Fruit fly (Drosophila melanogaster): ENCODE measurements around the gene B52.

The B52 gene

DNA sequence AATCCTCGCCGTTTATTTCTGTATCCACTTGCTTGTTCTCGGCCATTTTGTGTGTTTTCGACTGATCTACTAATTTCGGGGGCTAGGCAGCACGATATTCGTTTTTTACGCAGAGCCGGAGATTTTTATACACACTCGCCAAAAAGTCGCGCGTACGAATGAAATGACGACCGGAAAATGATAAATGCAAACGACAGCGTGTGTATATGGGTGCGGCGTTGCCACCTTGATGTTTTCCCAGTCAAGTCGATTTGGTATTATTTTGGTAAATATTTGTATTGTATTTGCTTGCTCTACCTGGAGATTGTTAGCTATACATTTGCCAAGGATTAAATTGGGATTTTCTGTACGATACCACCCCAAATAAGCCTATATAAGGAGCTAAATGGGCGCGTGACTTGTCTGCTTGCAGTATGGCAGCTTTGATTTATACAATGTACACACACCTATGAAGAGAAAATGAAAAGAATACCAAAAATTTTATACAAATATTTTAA, 15.2 kb upstream of the B52 start, which contains the start of gene sqd (continued):
- TF ChIP-seq CG14050 (GFP tag; IDR thresholded peaks at IDR 0.05) = no peak; the same call in 2 of the 3 replicates
- peak; percentile 8 for TF ChIP-seq HLHmδ (GFP tag; optimal IDR thresholded peaks at IDR 0.05)
- TF ChIP-seq Atf3 (GFP tag; optimal IDR thresholded peaks at IDR 0.05) = no peak
- peak; percentile 78 for TF ChIP-seq phol (tag; optimal IDR thresholded peaks at IDR 0.05)
- no peak for TF ChIP-seq CG10979 (tag; optimal IDR thresholded peaks at IDR 0.05)
- TF ChIP-seq CG8924 (tag; optimal IDR thresholded peaks at IDR 0.05) = peak; percentile 36
- peak; percentile 43 for TF ChIP-seq CG17385 (GFP tag; optimal IDR thresholded peaks at IDR 0.05)
- TF ChIP-seq al (GFP tag; IDR thresholded peaks at IDR 0.05) = 0 out of 2 replicates have a peak, but pooled peaks have one; percentile 20
- TF ChIP-seq CG14965 (GFP tag; optimal IDR thresholded peaks at IDR 0.05; ENCODE audit: borderline replicate concordance) = no peak
- no peak for TF ChIP-seq jing (GFP tag; optimal IDR thresholded peaks at IDR 0.05)
- TF ChIP-seq Adf1 (GFP tag; IDR thresholded peaks at IDR 0.05) = no peak
- TF ChIP-seq Dp (GFP tag; optimal IDR thresholded peaks at IDR 0.05) = peak; percentile 3
- no peak for TF ChIP-seq abd-A (tag; optimal IDR thresholded peaks at IDR 0.05)
- peak; percentile 52 for TF ChIP-seq CG32532 (GFP tag; IDR thresholded peaks at IDR 0.05)
- no peak for TF ChIP-seq Hmx (GFP tag; optimal IDR thresholded peaks at IDR 0.05)
- no peak for TF ChIP-seq Nf-YC (tag; optimal IDR thresholded peaks at IDR 0.05)
- peak; percentile 56; the same call in 1 of the 2 replicates for TF ChIP-seq CG14441 (GFP tag; IDR thresholded peaks at IDR 0.05)
- no peak for TF ChIP-seq Dek (tag; optimal IDR thresholded peaks at IDR 0.05)
- TF ChIP-seq Ravus (GFP tag; IDR thresholded peaks at IDR 0.05) = no peak
- no peak for TF ChIP-seq Dip2 (GFP tag; IDR thresholded peaks at IDR 0.05)
- no peak for TF ChIP-seq Hr39 (optimal IDR thresholded peaks at IDR 0.05)
- TF ChIP-seq CG18599 (GFP tag; optimal IDR thresholded peaks at IDR 0.05) = peak; percentile 62
- TF ChIP-seq CG10267 (tag; optimal IDR thresholded peaks at IDR 0.05) = peak; percentile 29
- TF ChIP-seq chm (GFP tag; IDR thresholded peaks at IDR 0.05) = no peak
- TF ChIP-seq CG2875 (GFP tag; optimal IDR thresholded peaks at IDR 0.05) = no peak
- TF ChIP-seq az2 (GFP tag; optimal IDR thresholded peaks at IDR 0.05) = peak; percentile 9
- TF ChIP-seq HLH3B (GFP tag; IDR thresholded peaks at IDR 0.05) = peak; percentile 13; the same call in 1 of the 2 replicates
- TF ChIP-seq CG33557 (GFP tag; optimal IDR thresholded peaks at IDR 0.05) = no peak

DNA sequence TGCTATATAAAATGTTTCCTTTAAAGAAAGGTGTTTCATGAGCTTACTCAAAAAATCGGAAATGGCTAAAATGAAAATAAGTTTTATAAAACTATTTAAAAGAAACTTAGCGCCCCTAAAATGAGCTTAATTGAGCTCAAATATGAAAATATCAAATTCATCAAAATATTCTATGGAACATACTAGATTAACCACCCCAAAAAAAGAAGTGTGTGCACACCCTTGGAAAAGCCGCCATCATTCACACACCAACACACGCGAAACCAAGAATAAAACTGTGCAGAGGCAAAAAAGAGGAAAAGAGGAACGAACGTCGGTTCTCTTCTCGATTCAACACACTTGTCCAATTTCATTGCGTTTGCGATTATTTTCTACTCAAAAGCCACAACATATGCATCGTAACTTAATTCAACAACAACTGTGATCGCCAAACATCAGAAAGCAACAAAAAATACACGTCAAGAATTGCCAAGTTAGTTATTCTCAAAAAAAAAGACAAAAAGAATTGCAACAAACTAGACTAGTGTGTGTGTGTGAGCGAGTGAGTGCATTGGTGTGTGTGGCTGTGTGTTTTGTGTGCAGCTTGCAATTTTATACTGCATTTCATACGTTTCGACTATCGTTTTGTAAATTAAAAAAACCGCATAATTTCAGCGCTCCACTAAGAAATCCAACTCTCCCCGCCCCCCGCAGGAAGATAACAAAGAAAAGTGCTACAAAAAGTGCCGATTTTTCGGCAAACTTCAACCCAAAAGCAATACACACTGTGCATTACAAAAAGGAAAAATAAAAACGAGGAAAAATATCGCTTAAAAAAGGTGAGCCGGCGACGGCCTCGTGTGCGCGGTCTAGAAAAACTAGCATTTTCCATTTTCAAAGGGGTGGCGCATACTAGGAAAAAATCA, 14.1 kb upstream of the B52 start, which contains the start of gene rin:
rin (plus strand) TSS at position 276 of the 905 bp plus-strand sequence.
- TF ChIP-seq sens (GFP tag) (peak; percentile 62), Ets97D (GFP tag; optimal IDR thresholded peaks at IDR 0.05) (peak; percentile 29), CG17328 (GFP tag; IDR thresholded peaks at IDR 0.05) (no peak), gfzf (GFP tag; optimal IDR thresholded peaks at IDR 0.05) (peak; percentile 37), Med (GFP tag) (peak; percentile 28), CG15479 (GFP tag; optimal IDR thresholded peaks at IDR 0.05) (peak; percentile 42), grn (GFP tag; optimal IDR thresholded peaks at IDR 0.05) (no peak), Xrp1 (GFP tag; IDR thresholded peaks at IDR 0.05) (no peak), D19B (GFP tag; optimal IDR thresholded peaks at IDR 0.05) (no peak), insv (GFP tag; optimal IDR thresholded peaks at IDR 0.05) (peak in 1 of 2 experiments; percentile 13), row (GFP tag; IDR thresholded peaks at IDR 0.05) (peak; percentile 71), Max (GFP tag; optimal IDR thresholded peaks at IDR 0.05) (peak; percentile 18), CG10321 (GFP tag; IDR thresholded peaks at IDR 0.05) (no peak), CG33213 (GFP tag; optimal IDR thresholded peaks at IDR 0.05) (no peak), gcm2 (GFP tag; optimal IDR thresholded peaks at IDR 0.05) (no peak), Hsf (GFP tag; optimal IDR thresholded peaks at IDR 0.05) (peak; percentile 7), bigmax (GFP tag; optimal IDR thresholded peaks at IDR 0.05) (peak; percentile 45), rib (GFP tag; IDR thresholded peaks at IDR 0.05) (peak; percentile 39; the same call in 1 of the 2 replicates), MBD-R2 (GFP tag; IDR thresholded peaks at IDR 0.05) (0 out of 2 replicates have a peak, but pooled peaks have one; percentile 33), CG13424 (tag; optimal IDR thresholded peaks at IDR 0.05) (no peak), Scr (GFP tag; IDR thresholded peaks at IDR 0.05; ENCODE audit: partially characterized antibody) (no peak), CG2120 (GFP tag; optimal IDR thresholded peaks at IDR 0.05) (peak; percentile 34)
